Fruit fly (Drosophila melanogaster) whole organism, wandering third instar larva: ENCODE results near the gene Vha16-5.

Experiments used
- Abd-B ChIP-seq: fragments of >200 bp; optimal IDR thresholded peaks from 2 replicates; lab custom pipeline; 2017; ENCODE audit warnings: missing biosample characterization, missing genetic modification characterization
- CG32264 ChIP-seq: fragments of 200-800 bp; sonication (Bioruptor generic); optimal IDR thresholded peaks from 2 replicates; lab custom pipeline; 2016; ENCODE audit warnings: missing biosample characterization, missing genetic modification characterization
- CG9705 ChIP-seq: fragments of 200-800 bp; sonication (Bioruptor generic); optimal IDR thresholded peaks from 2 replicates; lab custom pipeline; 2018; ENCODE audit warnings: missing biosample characterization, mild to moderate bottlenecking, missing genetic modification characterization
- Dfd ChIP-seq: fragments of >200 bp; optimal IDR thresholded peaks from 2 replicates; lab custom pipeline; 2017; ENCODE audit warnings: missing biosample characterization, missing genetic modification characterization
- GATAd ChIP-seq: sonication (Bioruptor generic); optimal IDR thresholded peaks from 2 replicates; lab custom pipeline; 2016; ENCODE audit warnings: missing biosample characterization, missing genetic modification characterization
- HLH106 ChIP-seq: fragments of 200-800 bp; optimal IDR thresholded peaks from 3 replicates; lab custom pipeline; 2019; ENCODE audit warnings: missing biosample characterization, mild to moderate bottlenecking, missing genetic modification characterization, moderate library complexity
- Hnf4 ChIP-seq: fragments of 200-800 bp; sonication (Bioruptor generic); optimal IDR thresholded peaks from 2 replicates; lab custom pipeline; 2016; ENCODE audit warnings: missing biosample characterization, mild to moderate bottlenecking, missing genetic modification characterization
- Hr78 ChIP-seq: fragments of >200 bp; optimal IDR thresholded peaks from 2 replicates; lab custom pipeline; 2017; ENCODE audit warnings: missing biosample characterization, missing genetic modification characterization
- Hr83 ChIP-seq: fragments of 200-300 bp; sonication (Bioruptor generic); optimal IDR thresholded peaks from 2 replicates; lab custom pipeline; 2016; ENCODE audit warnings: missing biosample characterization, mild to moderate bottlenecking, missing genetic modification characterization, moderate library complexity; ENCODE audit not compliant: poor library complexity, severe bottlenecking
- Jra ChIP-seq: sonication (Bioruptor generic); optimal IDR thresholded peaks from 2 replicates; lab custom pipeline; 2016; ENCODE audit warnings: missing biosample characterization, missing genetic modification characterization
- Mio ChIP-seq: sonication (Bioruptor generic); optimal IDR thresholded peaks from 2 replicates; lab custom pipeline; 2016; ENCODE audit warnings: missing biosample characterization, missing genetic modification characterization
- OdsH ChIP-seq: fragments of 200-800 bp; sonication (Bioruptor generic); optimal IDR thresholded peaks from 2 replicates; lab custom pipeline; 2016; ENCODE audit warnings: missing biosample characterization, mild to moderate bottlenecking, missing genetic modification characterization
- Rel ChIP-seq, 2 experiments: fragments of 200-800 bp; sonication (Bioruptor generic) in 1 of 2; optimal IDR thresholded peaks; 2 replicates in 1 of 2; 3 replicates in 1 of 2; lab custom pipeline; 2016 to 2019; ENCODE audit warnings: mild to moderate bottlenecking in 2 of 2, missing biosample characterization in 2 of 2, missing genetic modification characterization in 2 of 2, moderate library complexity in 1 of 2
- Sp1 ChIP-seq: fragments of 200-800 bp; sonication (Bioruptor generic); optimal IDR thresholded peaks from 3 replicates; lab custom pipeline; 2019; ENCODE audit warnings: missing biosample characterization, mild to moderate bottlenecking, missing genetic modification characterization, moderate library complexity
- Vsx2 ChIP-seq: fragments of 200-300, 225-300 bp; sonication (Bioruptor generic); optimal IDR thresholded peaks from 2 replicates; lab custom pipeline; 2018; ENCODE audit warnings: missing biosample characterization, missing genetic modification characterization; ENCODE audit not compliant: partially characterized antibody
- br ChIP-seq: fragments of 200-800 bp; sonication (Bioruptor generic); optimal IDR thresholded peaks from 2 replicates; lab custom pipeline; 2016; ENCODE audit warnings: missing biosample characterization, missing genetic modification characterization
- dsf ChIP-seq: sonication (Bioruptor generic); optimal IDR thresholded peaks from 2 replicates; lab custom pipeline; 2016; ENCODE audit warnings: missing biosample characterization, missing genetic modification characterization, borderline replicate concordance
- ey ChIP-seq: fragments of 200-800 bp; sonication (Bioruptor generic); optimal IDR thresholded peaks from 2 replicates; lab custom pipeline; 2016; ENCODE audit warnings: missing biosample characterization, missing genetic modification characterization
- foxo ChIP-seq, 2 experiments: fragments of 200-800 bp; sonication (Bioruptor generic); optimal IDR thresholded peaks; 2 replicates in 1 of 2; 3 replicates in 1 of 2; lab custom pipeline; 2016 to 2017; ENCODE audit warnings: missing biosample characterization in 2 of 2, missing genetic modification characterization in 2 of 2
- fru ChIP-seq: fragments of 200-800 bp; sonication (Bioruptor generic); optimal IDR thresholded peaks from 3 replicates; lab custom pipeline; 2016; ENCODE audit warnings: missing biosample characterization, mild to moderate bottlenecking, missing genetic modification characterization
- h ChIP-seq: fragments of 200-800 bp; sonication (Bioruptor generic); optimal IDR thresholded peaks from 3 replicates; lab custom pipeline; 2016; ENCODE audit warnings: missing biosample characterization, mild to moderate bottlenecking, missing genetic modification characterization
- lola ChIP-seq: fragments of >200 bp; optimal IDR thresholded peaks from 2 replicates; lab custom pipeline; 2017; ENCODE audit warnings: missing biosample characterization, missing genetic modification characterization
- pan ChIP-seq: fragments of >200 bp; optimal IDR thresholded peaks from 2 replicates; lab custom pipeline; 2017
- psq ChIP-seq: fragments of 200-800 bp; sonication (Bioruptor generic); optimal IDR thresholded peaks from 3 replicates; lab custom pipeline; 2017; ENCODE audit warnings: missing biosample characterization, mild to moderate bottlenecking, missing genetic modification characterization, moderate library complexity
- rgr ChIP-seq: fragments of 200-800 bp; sonication (Bioruptor generic); optimal IDR thresholded peaks from 3 replicates; lab custom pipeline; 2016; ENCODE audit warnings: missing biosample characterization, mild to moderate bottlenecking, missing genetic modification characterization
- sage ChIP-seq: fragments of 200-800 bp; sonication (Bioruptor generic); optimal IDR thresholded peaks from 2 replicates; lab custom pipeline; 2016; ENCODE audit warnings: missing biosample characterization, mild to moderate bottlenecking, missing genetic modification characterization
- sv ChIP-seq: fragments of 200-800 bp; sonication (Bioruptor generic); optimal IDR thresholded peaks from 3 replicates; lab custom pipeline; 2016; ENCODE audit warnings: missing biosample characterization, missing genetic modification characterization
- tai ChIP-seq: sonication (Bioruptor generic); optimal IDR thresholded peaks from 2 replicates; lab custom pipeline; 2016; ENCODE audit warnings: missing biosample characterization, missing genetic modification characterization
- woc ChIP-seq: sonication (Bioruptor generic); optimal IDR thresholded peaks from 2 replicates; lab custom pipeline; 2016; ENCODE audit warnings: missing biosample characterization, mild to moderate bottlenecking, missing genetic modification characterization

Vha16-5 gene

dm6 chr2L:10701499-10702062 is 35.3 kb downstream of the Vha16-5 start, which contains the start of gene Lip1:
Gene Lip1 (minus strand): TSS chr2L:10701544.
- no peak for TF ChIP-seq Jra
- no peak for TF ChIP-seq Hr78 (GFP tag; lab: Kevin White, UChicago)
- no peak for TF ChIP-seq CG32264
- TF ChIP-seq Mio = no peak
- no peak for TF ChIP-seq woc (GFP tag; lab: Kevin White, UChicago)
- no peak for TF ChIP-seq fru (GFP tag; lab: Kevin White, UChicago)
- TF ChIP-seq, all 38 proteins: peak for 0

dm6 chr2L:10697992-10698391 is 38.9 kb downstream of the Vha16-5 start, which contains the start of gene CG7300:
Gene CG7300 (minus strand): TSS chr2L:10698043.
- TF ChIP-seq dsf (GFP tag; lab: Kevin White, UChicago) (no peak), sv (GFP tag; lab: Kevin White, UChicago) (peak; percentile 8), h (peak; percentile 13), Hnf4 (GFP tag; lab: Kevin White, UChicago) (no peak), ey (GFP tag; lab: Kevin White, UChicago) (no peak), CG9705 (GFP tag; lab: Kevin White, UChicago) (no peak), OdsH (GFP tag; lab: Kevin White, UChicago) (no peak)

- TF ChIP-seq Abd-B (GFP tag; lab: Kevin White, UChicago) (no peak), Sp1 (GFP tag; lab: Kevin White, UChicago) (no peak), foxo (GFP tag; optimal IDR thresholded peaks at IDR 0.05; lab: Kevin White, UChicago) (no peak), fru (GFP tag; lab: Kevin White, UChicago) (no peak), GATAd (GFP tag; lab: Kevin White, UChicago) (no peak), CG9705 (GFP tag; lab: Kevin White, UChicago) (no peak), Hr78 (GFP tag; lab: Kevin White, UChicago) (no peak), ey (GFP tag; lab: Kevin White, UChicago) (no peak), pan (lab: Kevin White, UChicago) (no peak), OdsH (GFP tag; lab: Kevin White, UChicago) (no peak), lola (GFP tag; lab: Kevin White, UChicago) (no peak), tai (no peak), br (no peak), woc (GFP tag; lab: Kevin White, UChicago) (no peak), Hr83 (GFP tag; lab: Kevin White, UChicago) (no peak), Jra (no peak)
These were observed 42.7 kb downstream of the Vha16-5 start, which contains the start of gene CG17108 for dm6 chr2L:10694053-10694618. Gene CG17108 (minus strand): TSS chr2L:10694103.

dm6 chr2L:10693018-10693417 is 43.8 kb downstream of the Vha16-5 start:
- TF ChIP-seq Dfd (GFP tag; lab: Kevin White, UChicago) (peak; percentile 56), Hr78 (GFP tag; lab: Kevin White, UChicago) (no peak), Jra (no peak), Vsx2 (GFP tag; lab: Kevin White, UChicago) (no peak), Rel (GFP tag; optimal IDR thresholded peaks at IDR 0.05; lab: Kevin White, UChicago) (no peak), Rel (tag; optimal IDR thresholded peaks at IDR 0.05; lab: Kevin White, UChicago) (no peak), Abd-B (GFP tag; lab: Kevin White, UChicago) (no peak)

- TF ChIP-seq tai (no peak), Rel (GFP tag; optimal IDR thresholded peaks at IDR 0.05; lab: Kevin White, UChicago) (no peak), Rel (tag; optimal IDR thresholded peaks at IDR 0.05; lab: Kevin White, UChicago) (peak; percentile 84)
- TF ChIP-seq, all 38 proteins: peak for 1
These were observed 47.4 kb downstream of the Vha16-5 start, which contains the start of gene CG7294 for dm6 chr2L:10689221-10690034. Gene CG7294 (minus strand): TSS chr2L:10689271.

- TF ChIP-seq psq = no peak
- TF ChIP-seq br = no peak
- no peak for TF ChIP-seq h
- no peak for TF ChIP-seq ey (GFP tag; lab: Kevin White, UChicago)
- TF ChIP-seq HLH106 = no peak
- TF ChIP-seq Rel (GFP tag; optimal IDR thresholded peaks at IDR 0.05; lab: Kevin White, UChicago) = no peak
- no peak for TF ChIP-seq Rel (tag; optimal IDR thresholded peaks at IDR 0.05; lab: Kevin White, UChicago)
- TF ChIP-seq Hnf4 (GFP tag; lab: Kevin White, UChicago) = no peak
- TF ChIP-seq CG9705 (GFP tag; lab: Kevin White, UChicago) = no peak
- no peak for TF ChIP-seq GATAd (GFP tag; lab: Kevin White, UChicago)
- no peak for TF ChIP-seq foxo (GFP tag; optimal IDR thresholded peaks at IDR 0.05; lab: Kevin White, UChicago)
- TF ChIP-seq OdsH (GFP tag; lab: Kevin White, UChicago) = no peak
- no peak for TF ChIP-seq sage (GFP tag; lab: Kevin White, UChicago)
- TF ChIP-seq dsf (GFP tag; lab: Kevin White, UChicago) = no peak
- no peak for TF ChIP-seq Hr78 (GFP tag; lab: Kevin White, UChicago)
- TF ChIP-seq rgr (GFP tag; lab: Kevin White, UChicago) = no peak
- TF ChIP-seq Sp1 (GFP tag; lab: Kevin White, UChicago) = no peak
These were observed 48.1 kb downstream of the Vha16-5 start for dm6 chr2L:10688764-10689163.
